Worm (Caenorhabditis elegans) whole organism, L4 larva: Measurements from ENCODE around the gene C02B8.7.

Experiments
- F10B5.3 ChIP-seq: sonication (generic microtip); optimal IDR thresholded peaks from 2 replicates; lab custom pipeline; 2016; ENCODE audit warnings: mild to moderate bottlenecking, missing genetic modification characterization, missing compliant biosample characterization
- R02D3.7 ChIP-seq: fragments of 150-350 bp; sonication (generic microtip); optimal IDR thresholded peaks from 3 replicates; lab custom pipeline; 2014; ENCODE audit warnings: missing biosample characterization, missing genetic modification characterization
- T20F7.1 ChIP-seq: fragments of 200-800 bp; sonication (Bioruptor generic); optimal IDR thresholded peaks from 2 replicates; lab custom pipeline; 2018; ENCODE audit warnings: mild to moderate bottlenecking, missing genetic modification characterization, missing compliant biosample characterization
- Y5F2A.4 ChIP-seq: fragments of 200-800 bp; sonication (Bioruptor generic); optimal IDR thresholded peaks from 2 replicates; lab custom pipeline; 2018; ENCODE audit warnings: mild to moderate bottlenecking, missing genetic modification characterization, missing compliant biosample characterization
- aha-1 ChIP-seq: fragments of 150-350 bp; peaks from one replicate; lab custom pipeline; 2014; ENCODE audit warnings: missing biosample characterization, missing genetic modification characterization
- ceh-28 ChIP-seq: fragments of 150-350 bp; optimal IDR thresholded peaks from 2 replicates; lab custom pipeline; 2014; ENCODE audit warnings: missing biosample characterization, missing genetic modification reagents, missing genetic modification characterization
- ceh-62 ChIP-seq: sonication (generic microtip); optimal IDR thresholded peaks from 2 replicates; lab custom pipeline; 2017; ENCODE audit warnings: missing biosample characterization, missing genetic modification characterization
- ceh-82 ChIP-seq: sonication (generic microtip); optimal IDR thresholded peaks from 2 replicates; lab custom pipeline; 2017; ENCODE audit warnings: missing biosample characterization, missing genetic modification characterization
- cey-2 ChIP-seq: sonication (generic microtip); optimal IDR thresholded peaks from 3 replicates; lab custom pipeline; 2017; ENCODE audit warnings: missing genetic modification characterization, mild to moderate bottlenecking, missing compliant biosample characterization, antibody characterized with exemption, borderline replicate concordance; ENCODE audit not compliant: insufficient read depth
- daf-12 ChIP-seq: fragments of 150-350 bp; optimal IDR thresholded peaks from 2 replicates; lab custom pipeline; 2014; ENCODE audit warnings: missing biosample characterization, missing genetic modification reagents, missing genetic modification characterization
- daf-16 ChIP-seq, 3 experiments: sonication (generic microtip); optimal IDR thresholded peaks; 2 replicates each; lab custom pipeline; 2016 to 2017; ENCODE audit warnings: missing genetic modification characterization in 3 of 3, missing genetic modification reagents in 3 of 3, mild to moderate bottlenecking in 2 of 3, missing compliant biosample characterization in 2 of 3, missing biosample characterization in 1 of 3, moderate library complexity in 1 of 3
- daf-19 ChIP-seq: fragments of 200-800 bp; sonication (Bioruptor generic); conservative IDR thresholded peaks from 2 replicates; pipeline ENCODE4 v1.3.6; 2022; ENCODE audit warnings: missing genetic modification characterization, missing compliant biosample characterization
- dmd-6 ChIP-seq: fragments of 200-800 bp; sonication (Bioruptor generic); IDR thresholded peaks from 2 replicates; pipeline ENCODE4 v1.3.6; 2022; ENCODE audit warnings: missing genetic modification reagents, missing genetic modification characterization, missing compliant biosample characterization
- dmd-8 ChIP-seq: fragments of 200-800 bp; sonication (Bioruptor generic); IDR thresholded peaks from 2 replicates; pipeline ENCODE4 v1.3.6; 2022; ENCODE audit warnings: missing genetic modification characterization, missing compliant biosample characterization
- duxl-1 ChIP-seq: sonication (generic microtip); optimal IDR thresholded peaks from 2 replicates; lab custom pipeline; 2016; ENCODE audit warnings: mild to moderate bottlenecking, missing genetic modification characterization, moderate library complexity, missing compliant biosample characterization; ENCODE audit not compliant: poor library complexity
- dve-1 ChIP-seq: sonication (generic microtip); optimal IDR thresholded peaks from 2 replicates; lab custom pipeline; 2017; ENCODE audit warnings: antibody characterized with exemption, mild to moderate bottlenecking, missing genetic modification characterization, missing compliant biosample characterization; ENCODE audit not compliant: insufficient read depth
- fkh-10 ChIP-seq: fragments of 150-350 bp; optimal IDR thresholded peaks from 2 replicates; lab custom pipeline; 2014; ENCODE audit warnings: missing biosample characterization, missing genetic modification reagents, missing genetic modification characterization
- hlh-30 ChIP-seq: sonication (generic microtip); optimal IDR thresholded peaks from 2 replicates; lab custom pipeline; 2017; ENCODE audit warnings: antibody characterized with exemption, mild to moderate bottlenecking, missing genetic modification characterization, missing compliant biosample characterization; ENCODE audit not compliant: insufficient read depth
- hmg-1.1 ChIP-seq: fragments of 200-800 bp; sonication (Bioruptor generic); IDR thresholded peaks from 2 replicates; pipeline ENCODE4 v1.3.6; 2022; ENCODE audit warnings: missing genetic modification reagents, missing genetic modification characterization, missing compliant biosample characterization
- jun-1 ChIP-seq: fragments of 150-350 bp; optimal IDR thresholded peaks from 2 replicates; lab custom pipeline; 2014; ENCODE audit warnings: missing biosample characterization, missing genetic modification reagents, missing genetic modification characterization
- lin-1 ChIP-seq: fragments of 200-800 bp; sonication (Bioruptor generic); IDR thresholded peaks from 2 replicates; pipeline ENCODE4 v1.3.6; 2022; ENCODE audit warnings: missing genetic modification reagents, missing genetic modification characterization, missing compliant biosample characterization
- lin-15B ChIP-seq: fragments of 150-350 bp; sonication (generic microtip); optimal IDR thresholded peaks from 3 replicates; lab custom pipeline; 2014; ENCODE audit warnings: missing biosample characterization, missing genetic modification characterization
- lin-29 ChIP-seq: fragments of 200-800 bp; sonication (Bioruptor generic); IDR thresholded peaks from 2 replicates; pipeline ENCODE4 v1.3.6; 2022; ENCODE audit warnings: missing genetic modification reagents, missing genetic modification characterization, missing compliant biosample characterization
- madf-5 ChIP-seq, 2 experiments: fragments of 200-800 bp; sonication (Bioruptor generic); IDR thresholded peaks; 2 replicates each; pipeline ENCODE4 v1.3.6; 2022; ENCODE audit warnings: missing compliant biosample characterization in 2 of 2, missing genetic modification characterization in 2 of 2
- madf-9 ChIP-seq: fragments of 200-800 bp; sonication (Bioruptor generic); conservative IDR thresholded peaks from 2 replicates; pipeline ENCODE4 v1.3.6; 2022; ENCODE audit warnings: missing genetic modification reagents, missing genetic modification characterization, missing compliant biosample characterization
- mep-1 ChIP-seq: fragments of 150-350 bp; sonication (generic microtip); optimal IDR thresholded peaks from 3 replicates; lab custom pipeline; 2014; ENCODE audit warnings: missing biosample characterization, missing genetic modification characterization
- mes-2 ChIP-seq: sonication (generic microtip); optimal IDR thresholded peaks from 2 replicates; lab custom pipeline; 2016; ENCODE audit warnings: missing genotype, mild to moderate bottlenecking, missing genetic modification characterization, missing compliant biosample characterization; ENCODE audit not compliant: poor library complexity, severe bottlenecking
- nhr-102 ChIP-seq: sonication (generic microtip); optimal IDR thresholded peaks from 2 replicates; lab custom pipeline; 2016; ENCODE audit warnings: mild to moderate bottlenecking, missing genetic modification characterization, moderate library complexity, missing compliant biosample characterization
- nhr-11 ChIP-seq: fragments of 150-350 bp; optimal IDR thresholded peaks from 2 replicates; lab custom pipeline; 2014; ENCODE audit warnings: missing biosample characterization, missing genetic modification characterization
- nhr-237 ChIP-seq: sonication (generic microtip); optimal IDR thresholded peaks from 2 replicates; lab custom pipeline; 2017; ENCODE audit warnings: missing biosample characterization, missing genetic modification characterization
- nhr-25 ChIP-seq: sonication (generic microtip); optimal IDR thresholded peaks from 2 replicates; lab custom pipeline; 2017; ENCODE audit warnings: missing genetic modification characterization, mild to moderate bottlenecking, missing compliant biosample characterization, antibody characterized with exemption, moderate library complexity, borderline replicate concordance; ENCODE audit not compliant: insufficient read depth
- nhr-28 ChIP-seq: fragments of 150-350 bp; optimal IDR thresholded peaks from 2 replicates; lab custom pipeline; 2014; ENCODE audit warnings: missing biosample characterization, missing genetic modification characterization
- nhr-77 ChIP-seq: fragments of 150-350 bp; optimal IDR thresholded peaks from 2 replicates; lab custom pipeline; 2014; ENCODE audit warnings: missing biosample characterization, missing genetic modification characterization
- pqm-1 ChIP-seq: sonication (generic microtip); optimal IDR thresholded peaks from 2 replicates; lab custom pipeline; 2017; ENCODE audit warnings: missing biosample characterization, missing genetic modification characterization
- rbr-2 ChIP-seq: sonication (generic microtip); optimal IDR thresholded peaks from 2 replicates; lab custom pipeline; 2016; ENCODE audit warnings: missing genotype, missing genetic modification characterization, missing compliant biosample characterization
- skn-1 ChIP-seq: fragments of 150-350 bp; optimal IDR thresholded peaks from 2 replicates; lab custom pipeline; 2014; ENCODE audit warnings: missing biosample characterization, missing genetic modification characterization
- spr-1 ChIP-seq: sonication (generic microtip); optimal IDR thresholded peaks from 2 replicates; lab custom pipeline; 2016; ENCODE audit warnings: mild to moderate bottlenecking, missing genetic modification characterization, missing compliant biosample characterization
- tra-1 ChIP-seq: fragments of 200-800 bp; sonication (Bioruptor generic); IDR thresholded peaks from 2 replicates; pipeline ENCODE4 v1.3.6; 2022; ENCODE audit warnings: missing genetic modification reagents, missing genetic modification characterization, missing compliant biosample characterization
- unc-39 ChIP-seq: sonication (generic microtip); optimal IDR thresholded peaks from 2 replicates; lab custom pipeline; 2017; ENCODE audit warnings: missing biosample characterization, missing genetic modification characterization
- zag-1 ChIP-seq: fragments of 150-350 bp; optimal IDR thresholded peaks from 2 replicates; lab custom pipeline; 2014; ENCODE audit warnings: missing biosample characterization, missing genetic modification characterization
- zfp-3 ChIP-seq: fragments of 200-800 bp; sonication (Bioruptor generic); conservative IDR thresholded peaks from 2 replicates; pipeline ENCODE4 v1.3.6; 2022; ENCODE audit warnings: missing genetic modification reagents, missing genetic modification characterization, missing compliant biosample characterization
- zip-2 ChIP-seq: fragments of 150-350 bp; optimal IDR thresholded peaks from 2 replicates; lab custom pipeline; 2014; ENCODE audit warnings: missing biosample characterization, missing genetic modification characterization
- ztf-7 ChIP-seq: fragments of 150-350 bp; optimal IDR thresholded peaks from 2 replicates; lab custom pipeline; 2014; ENCODE audit warnings: missing biosample characterization, missing genetic modification characterization

Gene C02B8.7

DNA sequence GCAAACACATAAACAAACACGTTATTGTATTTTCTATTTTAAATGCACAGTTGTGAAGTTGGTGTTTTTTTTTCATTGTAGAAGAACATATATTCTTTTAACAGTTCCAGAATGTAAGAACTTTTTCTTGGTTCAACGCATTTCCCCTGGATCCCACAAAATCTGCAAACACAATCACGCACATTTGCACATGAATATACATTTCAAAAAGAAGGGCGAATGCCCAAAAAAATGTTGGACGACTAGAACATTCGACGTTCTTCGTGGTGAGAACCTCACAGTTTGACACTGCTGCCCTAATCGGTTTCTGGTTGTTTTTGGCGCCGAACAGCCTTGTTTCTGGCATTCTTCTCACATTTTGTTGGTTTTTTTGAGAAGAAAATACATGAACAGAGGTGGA is 28.1 kb downstream of the C02B8.7 start (continued):
- TF ChIP-seq zfp-3 (GFP tag; lab: Robert Waterston, UW), result no peak
- TF ChIP-seq T20F7.1 (GFP tag; lab: Kevin White, UChicago), result no peak
- peak; percentile 26 for TF ChIP-seq nhr-77 (tag; lab: Kevin White, UChicago)
- no peak for TF ChIP-seq ceh-82
- no peak for TF ChIP-seq ceh-28 (tag; lab: Kevin White, UChicago)
- no peak for TF ChIP-seq spr-1 (tag; lab: Kevin White, UChicago)
- TF ChIP-seq daf-16 (GFP tag; optimal IDR thresholded peaks at IDR 0.05; lab: Kevin White, UChicago), result no peak
- peak; percentile 54 for TF ChIP-seq daf-16 (tag; optimal IDR thresholded peaks at IDR 0.05; lab: Kevin White, UChicago)
- TF ChIP-seq rbr-2 (tag; lab: Kevin White, UChicago), result peak; percentile 8
- TF ChIP-seq nhr-11 (tag; lab: Kevin White, UChicago), result peak; percentile 43
- no peak for TF ChIP-seq dmd-8 (GFP tag; lab: Robert Waterston, UW)
- TF ChIP-seq jun-1, result no peak
- TF ChIP-seq daf-12 (tag; lab: Kevin White, UChicago), result no peak
- TF ChIP-seq mes-2 (tag; lab: Kevin White, UChicago), result peak; percentile 71
- no peak for TF ChIP-seq madf-5 (GFP tag; IDR thresholded peaks at IDR 0.05; lab: Robert Waterston, UW)
- no peak for TF ChIP-seq zag-1 (tag; lab: Kevin White, UChicago)
- TF ChIP-seq, all 104 proteins: peak for 16

DNA sequence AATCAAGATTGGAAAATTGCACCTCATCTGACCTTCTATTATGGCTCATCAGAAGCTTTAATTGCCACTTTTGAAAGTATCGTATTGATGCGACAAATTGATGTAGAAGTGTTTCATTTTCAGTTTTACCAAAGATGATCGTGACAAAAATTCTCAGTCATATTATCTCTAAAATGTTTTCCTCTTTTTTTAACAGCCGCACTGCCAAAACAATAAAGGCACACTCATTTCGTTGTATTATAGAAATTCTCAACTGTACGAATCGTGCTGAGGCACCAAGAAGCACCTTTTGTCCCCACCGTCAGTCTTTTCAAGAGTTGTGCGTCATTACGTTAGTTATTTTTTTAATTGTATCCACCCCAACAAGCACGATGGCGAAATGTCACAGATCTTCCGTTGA is 29.8 kb downstream of the C02B8.7 start, which contains the start of gene K07E3.9:
TSS of gene K07E3.9 (plus strand) at position 301 of the 400 bp plus-strand sequence.
- TF ChIP-seq nhr-28 (tag; lab: Kevin White, UChicago), result no peak

DNA sequence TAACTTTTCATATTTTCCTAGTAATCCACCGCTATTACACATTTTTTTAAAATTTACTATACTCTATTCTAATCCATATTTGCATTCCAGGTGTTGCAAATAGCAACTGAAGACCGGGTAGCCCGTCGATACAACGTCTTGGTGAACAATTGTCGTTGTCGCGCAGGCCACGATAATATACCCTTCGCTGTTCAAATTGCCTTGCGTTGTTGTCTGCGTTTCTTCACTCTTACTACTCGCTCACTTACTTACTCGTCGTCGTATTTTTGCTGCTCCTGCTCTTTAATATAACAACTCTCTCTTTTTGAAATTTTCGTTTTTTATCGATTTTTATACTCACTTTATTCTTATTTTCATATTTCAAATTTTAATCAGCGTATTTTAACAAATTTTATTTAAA is 33.8 kb downstream of the C02B8.7 start, which contains the start of gene K07E3.2:
TSS of gene K07E3.2 (plus strand) at position 400 of the 400 bp plus-strand sequence.
- TF ChIP-seq mep-1 (peak; percentile 41), hmg-1.1 (GFP tag; lab: Robert Waterston, UW) (peak; percentile 84), lin-15B (tag; lab: Kevin White, UChicago) (no peak), duxl-1 (tag; lab: Kevin White, UChicago) (peak; percentile 37), nhr-102 (peak; percentile 52), Y5F2A.4 (no peak), mes-2 (tag; lab: Kevin White, UChicago) (peak; percentile 66), ztf-7 (tag; lab: Kevin White, UChicago) (peak; percentile 1), rbr-2 (tag; lab: Kevin White, UChicago) (peak; percentile 29), hlh-30 (no peak), zip-2 (tag; lab: Kevin White, UChicago) (no peak), aha-1 (peak; percentile 50), madf-9 (no peak), ceh-62 (tag; lab: Kevin White, UChicago) (no peak), R02D3.7 (no peak), nhr-77 (tag; lab: Kevin White, UChicago) (no peak), dve-1 (tag; lab: Kevin White, UChicago) (peak; percentile 3), cey-2 (tag; lab: Kevin White, UChicago) (no peak)

ce11 chrX:8098813-8099360 is 38.8 kb downstream of the C02B8.7 start, which contains the start of gene catp-5:
Gene catp-5, minus strand, starts transcription at chrX:8098863.
- peak; percentile 50; the same call in 1 of the 2 replicates for TF ChIP-seq dmd-6 (GFP tag; lab: Robert Waterston, UW)
- TF ChIP-seq T20F7.1 (GFP tag; lab: Kevin White, UChicago), result no peak
- TF ChIP-seq daf-16 (GFP tag; optimal IDR thresholded peaks at IDR 0.05; lab: Kevin White, UChicago), result no peak
- peak; percentile 51 for TF ChIP-seq daf-16 (tag; optimal IDR thresholded peaks at IDR 0.05; lab: Kevin White, UChicago)
- no peak for TF ChIP-seq lin-1
- peak; percentile 13 for TF ChIP-seq nhr-77 (tag; lab: Kevin White, UChicago)
- no peak for TF ChIP-seq zfp-3 (GFP tag; lab: Robert Waterston, UW)
- no peak for TF ChIP-seq skn-1
- TF ChIP-seq F10B5.3 (tag; lab: Kevin White, UChicago), result no peak
- TF ChIP-seq fkh-10 (GFP tag; lab: Kevin White, UChicago), result no peak
- no peak for TF ChIP-seq hlh-30
- TF ChIP-seq madf-9, result no peak
- no peak for TF ChIP-seq tra-1 (GFP tag; lab: Robert Waterston, UW)
- TF ChIP-seq nhr-237 (tag; lab: Kevin White, UChicago), result no peak
- TF ChIP-seq ztf-7 (tag; lab: Kevin White, UChicago), result no peak
- TF ChIP-seq nhr-28 (tag; lab: Kevin White, UChicago), result peak; percentile 8
- peak; percentile 53 for TF ChIP-seq pqm-1 (tag; lab: Kevin White, UChicago)
- no peak for TF ChIP-seq daf-19
- no peak for TF ChIP-seq lin-29 (GFP tag; lab: Robert Waterston, UW)
- peak; percentile 23 for TF ChIP-seq dve-1 (tag; lab: Kevin White, UChicago)
- no peak for TF ChIP-seq nhr-25
- TF ChIP-seq unc-39 (tag; lab: Kevin White, UChicago), result no peak
- TF ChIP-seq ceh-28 (tag; lab: Kevin White, UChicago), result no peak
